Worm (Caenorhabditis elegans) whole organism, L4 larva: ENCODE measurements around the gene lpr-4.

Experiments used
- D1046.2 ChIP-seq: fragments of 200-800 bp; sonication (Bioruptor generic); IDR thresholded peaks from 2 replicates; pipeline ENCODE4 v1.3.6; 2022; ENCODE audit warnings: missing genetic modification characterization, missing compliant biosample characterization
- F10B5.3 ChIP-seq: sonication (generic microtip); optimal IDR thresholded peaks from 2 replicates; lab custom pipeline; 2016; ENCODE audit warnings: mild to moderate bottlenecking, missing genetic modification characterization, missing compliant biosample characterization
- F26F4.8 ChIP-seq: fragments of 200-800 bp; sonication (Bioruptor generic); conservative IDR thresholded peaks from 2 replicates; pipeline ENCODE4 v1.3.6; 2022; ENCODE audit warnings: missing genetic modification characterization, missing compliant biosample characterization
- F44E2.7 ChIP-seq: fragments of 200-800 bp; sonication (Bioruptor generic); IDR thresholded peaks from 2 replicates; pipeline ENCODE4 v2.1.2; 2022; ENCODE audit warnings: missing genetic modification characterization, missing compliant biosample characterization
- R02D3.7 ChIP-seq: fragments of 150-350 bp; sonication (generic microtip); optimal IDR thresholded peaks from 3 replicates; lab custom pipeline; 2014; ENCODE audit warnings: missing biosample characterization, missing genetic modification characterization
- Y105C5A.15 ChIP-seq: fragments of 200-800 bp; sonication (Bioruptor generic); IDR thresholded peaks from 2 replicates; pipeline ENCODE4 v1.3.6; 2022; ENCODE audit warnings: missing genetic modification characterization, missing compliant biosample characterization
- Y75B8A.6 ChIP-seq: fragments of 200-800 bp; sonication (Bioruptor generic); IDR thresholded peaks from 2 replicates; pipeline ENCODE4 v1.3.6; 2022; ENCODE audit warnings: missing genetic modification reagents, missing genetic modification characterization, missing compliant biosample characterization
- ZK337.2 ChIP-seq: fragments of 200-800 bp; sonication (Bioruptor generic); IDR thresholded peaks from 2 replicates; pipeline ENCODE4 v1.3.6; 2022; ENCODE audit warnings: missing genetic modification reagents, missing genetic modification characterization, missing compliant biosample characterization
- aly-2 ChIP-seq: sonication (generic microtip); optimal IDR thresholded peaks from 2 replicates; lab custom pipeline; 2018; ENCODE audit warnings: missing biosample characterization, missing genetic modification characterization
- arid-1 ChIP-seq: fragments of 200-800 bp; sonication (Bioruptor generic); conservative IDR thresholded peaks from 2 replicates; pipeline ENCODE4 v1.3.6; 2022; ENCODE audit warnings: missing genetic modification reagents, missing genetic modification characterization, missing compliant biosample characterization
- attf-4 ChIP-seq: sonication (generic microtip); optimal IDR thresholded peaks from 3 replicates; lab custom pipeline; 2017; ENCODE audit warnings: missing biosample characterization, missing genetic modification characterization
- ceh-20 ChIP-seq: fragments of 200-800 bp; sonication (Bioruptor generic); IDR thresholded peaks from 2 replicates; pipeline ENCODE4 v1.3.6; 2022; ENCODE audit warnings: missing genetic modification reagents, missing genetic modification characterization, missing compliant biosample characterization
- ceh-82 ChIP-seq: sonication (generic microtip); optimal IDR thresholded peaks from 2 replicates; lab custom pipeline; 2017; ENCODE audit warnings: missing biosample characterization, missing genetic modification characterization
- ces-1 ChIP-seq: fragments of 150-350 bp; sonication (generic microtip); optimal IDR thresholded peaks from 4 replicates; lab custom pipeline; 2014; ENCODE audit warnings: missing biosample characterization, missing genetic modification reagents, missing genetic modification characterization
- cey-2 ChIP-seq: sonication (generic microtip); optimal IDR thresholded peaks from 3 replicates; lab custom pipeline; 2017; ENCODE audit warnings: missing genetic modification characterization, mild to moderate bottlenecking, missing compliant biosample characterization, antibody characterized with exemption, borderline replicate concordance; ENCODE audit not compliant: insufficient read depth
- daf-12 ChIP-seq: fragments of 150-350 bp; optimal IDR thresholded peaks from 2 replicates; lab custom pipeline; 2014; ENCODE audit warnings: missing biosample characterization, missing genetic modification reagents, missing genetic modification characterization
- daf-16 ChIP-seq, 3 experiments: sonication (generic microtip); optimal IDR thresholded peaks; 2 replicates each; lab custom pipeline; 2016 to 2017; ENCODE audit warnings: missing genetic modification characterization in 3 of 3, missing genetic modification reagents in 3 of 3, mild to moderate bottlenecking in 2 of 3, missing compliant biosample characterization in 2 of 3, missing biosample characterization in 1 of 3, moderate library complexity in 1 of 3
- dmd-6 ChIP-seq: fragments of 200-800 bp; sonication (Bioruptor generic); IDR thresholded peaks from 2 replicates; pipeline ENCODE4 v1.3.6; 2022; ENCODE audit warnings: missing genetic modification reagents, missing genetic modification characterization, missing compliant biosample characterization
- dmd-9 ChIP-seq: fragments of 200-800 bp; sonication (Bioruptor generic); IDR thresholded peaks from 2 replicates; pipeline ENCODE4 v1.3.6; 2022; ENCODE audit warnings: missing genetic modification reagents, missing genetic modification characterization, missing compliant biosample characterization
- duxl-1 ChIP-seq: sonication (generic microtip); optimal IDR thresholded peaks from 2 replicates; lab custom pipeline; 2016; ENCODE audit warnings: mild to moderate bottlenecking, missing genetic modification characterization, moderate library complexity, missing compliant biosample characterization; ENCODE audit not compliant: poor library complexity
- egl-43 ChIP-seq: fragments of 200-800 bp; sonication (Bioruptor generic); IDR thresholded peaks from 2 replicates; pipeline ENCODE4 v1.3.6; 2022; ENCODE audit warnings: missing genetic modification reagents, missing genetic modification characterization, missing compliant biosample characterization
- fos-1 ChIP-seq: fragments of 150-350 bp; optimal IDR thresholded peaks from 2 replicates; lab custom pipeline; 2014; ENCODE audit warnings: missing biosample characterization, missing genetic modification characterization
- gei-8 ChIP-seq: fragments of 200-800 bp; sonication (Bioruptor generic); optimal IDR thresholded peaks from 2 replicates; lab custom pipeline; 2018; ENCODE audit warnings: mild to moderate bottlenecking, missing genetic modification characterization, missing compliant biosample characterization
- hmg-1.1 ChIP-seq: fragments of 200-800 bp; sonication (Bioruptor generic); IDR thresholded peaks from 2 replicates; pipeline ENCODE4 v1.3.6; 2022; ENCODE audit warnings: missing genetic modification reagents, missing genetic modification characterization, missing compliant biosample characterization
- lim-7 ChIP-seq: fragments of 200-800 bp; sonication (Bioruptor generic); IDR thresholded peaks from 2 replicates; pipeline ENCODE4 v1.3.6; 2022; ENCODE audit warnings: missing genetic modification characterization, missing compliant biosample characterization
- lin-15B ChIP-seq: fragments of 150-350 bp; sonication (generic microtip); optimal IDR thresholded peaks from 3 replicates; lab custom pipeline; 2014; ENCODE audit warnings: missing biosample characterization, missing genetic modification characterization
- lin-29 ChIP-seq: fragments of 200-800 bp; sonication (Bioruptor generic); IDR thresholded peaks from 2 replicates; pipeline ENCODE4 v1.3.6; 2022; ENCODE audit warnings: missing genetic modification reagents, missing genetic modification characterization, missing compliant biosample characterization
- lin-39 ChIP-seq: fragments of 150-350 bp; optimal IDR thresholded peaks from 2 replicates; lab custom pipeline; 2014; ENCODE audit warnings: missing biosample characterization, missing genetic modification reagents, missing genetic modification characterization
- lir-3 ChIP-seq: sonication (generic microtip); optimal IDR thresholded peaks from 2 replicates; lab custom pipeline; 2016; ENCODE audit warnings: mild to moderate bottlenecking, missing genetic modification characterization, missing compliant biosample characterization
- lsy-2 ChIP-seq, 2 experiments: fragments of 150-350 bp in 1 of 2; sonication (generic microtip) in 1 of 2; optimal IDR thresholded peaks; 2 replicates each; lab custom pipeline; 2014 to 2017; ENCODE audit warnings: missing biosample characterization in 2 of 2, missing genetic modification characterization in 2 of 2
- madf-9 ChIP-seq: fragments of 200-800 bp; sonication (Bioruptor generic); conservative IDR thresholded peaks from 2 replicates; pipeline ENCODE4 v1.3.6; 2022; ENCODE audit warnings: missing genetic modification reagents, missing genetic modification characterization, missing compliant biosample characterization
- mep-1 ChIP-seq: fragments of 150-350 bp; sonication (generic microtip); optimal IDR thresholded peaks from 3 replicates; lab custom pipeline; 2014; ENCODE audit warnings: missing biosample characterization, missing genetic modification characterization
- mes-2 ChIP-seq: sonication (generic microtip); optimal IDR thresholded peaks from 2 replicates; lab custom pipeline; 2016; ENCODE audit warnings: missing genotype, mild to moderate bottlenecking, missing genetic modification characterization, missing compliant biosample characterization; ENCODE audit not compliant: poor library complexity, severe bottlenecking
- mxl-2 ChIP-seq: fragments of 200-800 bp; sonication (Bioruptor generic); conservative IDR thresholded peaks from 2 replicates; pipeline ENCODE4 v1.3.6; 2022; ENCODE audit warnings: missing genetic modification reagents, missing genetic modification characterization, missing compliant biosample characterization
- mxl-3 ChIP-seq: fragments of 200-800 bp; sonication (Bioruptor generic); optimal IDR thresholded peaks from 2 replicates; lab custom pipeline; 2018; ENCODE audit warnings: mild to moderate bottlenecking, missing genetic modification characterization, missing compliant biosample characterization
- nhr-10 ChIP-seq: fragments of 150-350 bp; optimal IDR thresholded peaks from 2 replicates; lab custom pipeline; 2014; ENCODE audit warnings: missing biosample characterization, missing genetic modification characterization
- nhr-111 ChIP-seq: fragments of 200-800 bp; sonication (Bioruptor generic); optimal IDR thresholded peaks from 2 replicates; lab custom pipeline; 2018; ENCODE audit warnings: mild to moderate bottlenecking, missing genetic modification characterization, missing compliant biosample characterization
- nhr-237 ChIP-seq: sonication (generic microtip); optimal IDR thresholded peaks from 2 replicates; lab custom pipeline; 2017; ENCODE audit warnings: missing biosample characterization, missing genetic modification characterization
- nhr-28 ChIP-seq: fragments of 150-350 bp; optimal IDR thresholded peaks from 2 replicates; lab custom pipeline; 2014; ENCODE audit warnings: missing biosample characterization, missing genetic modification characterization
- nhr-77 ChIP-seq: fragments of 150-350 bp; optimal IDR thresholded peaks from 2 replicates; lab custom pipeline; 2014; ENCODE audit warnings: missing biosample characterization, missing genetic modification characterization
- pha-4 ChIP-seq, 2 experiments: fragments of 150-350 bp in 1 of 2; fragments of 200-800 bp in 1 of 2; sonication (Bioruptor generic) in 1 of 2; IDR thresholded peaks in 1 of 2; optimal IDR thresholded peaks in 1 of 2; 2 replicates each; pipeline versions ENCODE4 v1.3.6 to Lab custom; 2014 to 2022; ENCODE audit warnings: missing genetic modification characterization in 2 of 2, missing genetic modification reagents in 2 of 2, missing biosample characterization in 1 of 2, missing compliant biosample characterization in 1 of 2
- php-3 ChIP-seq: fragments of 200-800 bp; sonication (Bioruptor generic); IDR thresholded peaks from 2 replicates; pipeline ENCODE4 v1.3.6; 2022; ENCODE audit warnings: missing genetic modification reagents, missing genetic modification characterization, missing compliant biosample characterization
- sdz-12 ChIP-seq: fragments of 200-800 bp; sonication (Bioruptor generic); optimal IDR thresholded peaks from 2 replicates; lab custom pipeline; 2018; ENCODE audit warnings: mild to moderate bottlenecking, missing genetic modification characterization, missing compliant biosample characterization
- set-16 ChIP-seq: fragments of 200-800 bp; sonication (Bioruptor generic); IDR thresholded peaks from 2 replicates; pipeline ENCODE4 v1.3.6; 2022; ENCODE audit warnings: missing genetic modification reagents, missing genetic modification characterization, missing compliant biosample characterization
- snpc-4 ChIP-seq: fragments of 150-350 bp; optimal IDR thresholded peaks from 2 replicates; lab custom pipeline; 2014; ENCODE audit warnings: missing biosample characterization, missing genetic modification characterization
- unc-130 ChIP-seq: sonication (generic microtip); optimal IDR thresholded peaks from 2 replicates; lab custom pipeline; 2016; ENCODE audit warnings: missing genetic modification reagents, missing genetic modification characterization, missing compliant biosample characterization
- vab-7 ChIP-seq: fragments of 200-800 bp; sonication (Bioruptor generic); IDR thresholded peaks from 2 replicates; pipeline ENCODE4 v1.3.6; 2022; ENCODE audit warnings: missing genetic modification reagents, missing genetic modification characterization, missing compliant biosample characterization
- zfp-2 ChIP-seq: sonication (generic microtip); optimal IDR thresholded peaks from 2 replicates; lab custom pipeline; 2016; ENCODE audit warnings: mild to moderate bottlenecking, missing genetic modification characterization, missing compliant biosample characterization
- zfp-3 ChIP-seq: fragments of 200-800 bp; sonication (Bioruptor generic); conservative IDR thresholded peaks from 2 replicates; pipeline ENCODE4 v1.3.6; 2022; ENCODE audit warnings: missing genetic modification reagents, missing genetic modification characterization, missing compliant biosample characterization
- ztf-7 ChIP-seq: fragments of 150-350 bp; optimal IDR thresholded peaks from 2 replicates; lab custom pipeline; 2014; ENCODE audit warnings: missing biosample characterization, missing genetic modification characterization

The lpr-4 gene

ce11 chrX:11095480-11095879, 30.6 kb downstream of the lpr-4 start (continued):
- TF ChIP-seq sdz-12 (GFP tag; lab: Kevin White, UChicago) = peak; percentile 59
- peak; percentile 73; the same call in 1 of the 2 replicates for TF ChIP-seq zfp-3 (GFP tag; lab: Robert Waterston, UW)
- peak in 1 of 2 experiments; percentile 25 for TF ChIP-seq lsy-2 (tag; optimal IDR thresholded peaks at IDR 0.05; lab: Kevin White, UChicago)
- TF ChIP-seq nhr-10 (tag; lab: Kevin White, UChicago) = no peak
- TF ChIP-seq F10B5.3 = peak; percentile 78
- TF ChIP-seq dmd-6 (GFP tag; lab: Robert Waterston, UW) = peak; percentile 88
- peak; percentile 86 for TF ChIP-seq ztf-7 (tag; lab: Kevin White, UChicago)
- TF ChIP-seq nhr-111 (GFP tag; lab: Kevin White, UChicago) = peak; percentile 37
- peak; percentile 89 for TF ChIP-seq ceh-20 (GFP tag; lab: Robert Waterston, UW)
- no peak for TF ChIP-seq set-16 (GFP tag; lab: Robert Waterston, UW)
- TF ChIP-seq lin-29 (GFP tag; lab: Robert Waterston, UW) = peak; percentile 78; the same call in 1 of the 2 replicates
- TF ChIP-seq F44E2.7 (GFP tag; lab: Robert Waterston, UW) = no peak
- TF ChIP-seq dmd-9 (GFP tag; lab: Robert Waterston, UW) = peak; percentile 74; the same call in 1 of the 2 replicates
- no peak for TF ChIP-seq fos-1 (tag; lab: Kevin White, UChicago)
- TF ChIP-seq nhr-237 (tag; lab: Kevin White, UChicago) = no peak
- TF ChIP-seq vab-7 (GFP tag; lab: Robert Waterston, UW) = no peak; the same call in 1 of the 2 replicates
- TF ChIP-seq nhr-28 = peak; percentile 45
- TF ChIP-seq ces-1 = peak; percentile 41
- TF ChIP-seq mxl-3 (GFP tag; lab: Kevin White, UChicago) = peak; percentile 71
- TF ChIP-seq cey-2 (tag; lab: Kevin White, UChicago) = no peak
- peak; percentile 83 for TF ChIP-seq php-3 (GFP tag; lab: Robert Waterston, UW)
- peak; percentile 16 for TF ChIP-seq zfp-2 (tag; lab: Kevin White, UChicago)
- 0 out of 2 replicates have a peak, but pooled peaks have one; percentile 50 for TF ChIP-seq F26F4.8 (GFP tag; lab: Robert Waterston, UW)
- peak; percentile 53; the same call in 1 of the 2 replicates for TF ChIP-seq Y105C5A.15 (GFP tag; lab: Robert Waterston, UW)
- no peak for TF ChIP-seq Y75B8A.6
- TF ChIP-seq R02D3.7 (tag; lab: Kevin White, UChicago) = no peak
- TF ChIP-seq nhr-77 (tag; lab: Kevin White, UChicago) = peak; percentile 27
- peak; percentile 84 for TF ChIP-seq lir-3 (tag; lab: Kevin White, UChicago)
- peak; percentile 29 for TF ChIP-seq unc-130
- no peak for TF ChIP-seq daf-12 (tag; lab: Kevin White, UChicago)
- peak; percentile 55 for TF ChIP-seq gei-8 (GFP tag; lab: Kevin White, UChicago)
- no peak for TF ChIP-seq ceh-82 (tag; lab: Kevin White, UChicago)
- TF ChIP-seq ZK337.2 (GFP tag; lab: Robert Waterston, UW) = peak; percentile 85
- no peak; the same call in none of the 2 replicates for TF ChIP-seq egl-43
- TF ChIP-seq lin-39 = no peak
- TF ChIP-seq aly-2 = no peak
- TF ChIP-seq mes-2 = no peak
- peak; percentile 90 for TF ChIP-seq pha-4 (GFP tag; IDR thresholded peaks at IDR 0.05; lab: Robert Waterston, UW)
- no peak for TF ChIP-seq pha-4 (tag; optimal IDR thresholded peaks at IDR 0.05; lab: Kevin White, UChicago)
- TF ChIP-seq daf-16 (GFP tag; optimal IDR thresholded peaks at IDR 0.05; lab: Kevin White, UChicago) = peak; percentile 54 to 95
- peak; percentile 74 for TF ChIP-seq daf-16 (tag; optimal IDR thresholded peaks at IDR 0.05; lab: Kevin White, UChicago)
- no peak for TF ChIP-seq snpc-4 (tag; lab: Kevin White, UChicago)
- no peak for TF ChIP-seq mxl-2 (GFP tag; lab: Robert Waterston, UW)
- no peak for TF ChIP-seq lin-15B (tag; lab: Kevin White, UChicago)
- peak; percentile 93 for TF ChIP-seq duxl-1 (tag; lab: Kevin White, UChicago)
- peak; percentile 79 for TF ChIP-seq arid-1
- peak; percentile 88 for TF ChIP-seq madf-9
- peak; percentile 87 for TF ChIP-seq lim-7
- TF ChIP-seq mep-1 (tag; lab: Kevin White, UChicago) = peak; percentile 92
- TF ChIP-seq D1046.2 (GFP tag; lab: Robert Waterston, UW) = peak; percentile 84
- no peak for TF ChIP-seq attf-4 (tag; lab: Kevin White, UChicago)
- TF ChIP-seq hmg-1.1 = peak; percentile 97
